Worm (Caenorhabditis elegans) whole organism, L3 larva: ENCODE measurements around the gene F17C11.13.

Experiments used
- R02D3.7 ChIP-seq: fragments of 150-350 bp; optimal IDR thresholded peaks from 2 replicates; lab custom pipeline; 2014; ENCODE audit warnings: missing biosample characterization, missing genetic modification characterization
- ZK546.5 ChIP-seq: sonication (generic microtip); optimal IDR thresholded peaks from 2 replicates; lab custom pipeline; 2017; ENCODE audit warnings: missing biosample characterization, missing genetic modification characterization
- ama-1 ChIP-seq: fragments of 150-350 bp; optimal IDR thresholded peaks from 2 replicates; lab custom pipeline; 2018
- ceh-28 ChIP-seq: fragments of 150-350 bp; optimal IDR thresholded peaks from 2 replicates; lab custom pipeline; 2014; ENCODE audit warnings: missing biosample characterization, missing genetic modification reagents, missing genetic modification characterization
- ceh-9 ChIP-seq: sonication (generic microtip); optimal IDR thresholded peaks from 2 replicates; lab custom pipeline; 2018; ENCODE audit warnings: missing biosample characterization, missing genetic modification characterization
- daf-12 ChIP-seq: fragments of 150-350 bp; optimal IDR thresholded peaks from 2 replicates; lab custom pipeline; 2014; ENCODE audit warnings: missing biosample characterization, missing genetic modification reagents, missing genetic modification characterization
- egl-27 ChIP-seq: sonication (generic microtip); optimal IDR thresholded peaks from 4 replicates; lab custom pipeline; 2017; ENCODE audit warnings: missing biosample characterization, missing genetic modification reagents, missing genetic modification characterization
- elt-1 ChIP-seq: fragments of 150-350 bp; optimal IDR thresholded peaks from 2 replicates; lab custom pipeline; 2014; ENCODE audit warnings: missing biosample characterization, missing genetic modification characterization
- elt-2 ChIP-seq: sonication (generic microtip); optimal IDR thresholded peaks from 2 replicates; lab custom pipeline; 2016; ENCODE audit warnings: missing genetic modification reagents, mild to moderate bottlenecking, missing genetic modification characterization, missing compliant biosample characterization
- fkh-10 ChIP-seq: sonication (generic microtip); optimal IDR thresholded peaks from 2 replicates; lab custom pipeline; 2017; ENCODE audit warnings: missing biosample characterization, missing genetic modification reagents, missing genetic modification characterization
- fkh-2 ChIP-seq: fragments of 150-350 bp; optimal IDR thresholded peaks from 2 replicates; lab custom pipeline; 2014; ENCODE audit warnings: missing biosample characterization, missing genetic modification reagents, missing genetic modification characterization
- fos-1 ChIP-seq: fragments of 150-350 bp; optimal IDR thresholded peaks from 2 replicates; lab custom pipeline; 2014; ENCODE audit warnings: missing biosample characterization, missing genetic modification characterization
- hmg-11 ChIP-seq: sonication (generic microtip); optimal IDR thresholded peaks from 2 replicates; lab custom pipeline; 2016; ENCODE audit warnings: missing genetic modification characterization, missing compliant biosample characterization
- jun-1 ChIP-seq: fragments of 150-350 bp; optimal IDR thresholded peaks from 2 replicates; lab custom pipeline; 2014; ENCODE audit warnings: missing biosample characterization, missing genetic modification reagents, missing genetic modification characterization
- lin-15B ChIP-seq: fragments of 150-350 bp; optimal IDR thresholded peaks from 2 replicates; lab custom pipeline; 2014; ENCODE audit warnings: missing biosample characterization, missing genetic modification characterization
- lin-39 ChIP-seq: fragments of 150-350 bp; optimal IDR thresholded peaks from 2 replicates; lab custom pipeline; 2018; ENCODE audit warnings: missing biosample characterization, missing genetic modification reagents, missing genetic modification characterization
- lsy-12 ChIP-seq: sonication (generic microtip); optimal IDR thresholded peaks from 2 replicates; lab custom pipeline; 2016; ENCODE audit warnings: mild to moderate bottlenecking, missing genetic modification characterization, missing compliant biosample characterization
- mdl-1 ChIP-seq: fragments of 150-350 bp; optimal IDR thresholded peaks from 2 replicates; lab custom pipeline; 2014; ENCODE audit warnings: missing biosample characterization, missing genetic modification characterization
- nfya-1 ChIP-seq: sonication (generic microtip); optimal IDR thresholded peaks from 2 replicates; lab custom pipeline; 2017; ENCODE audit warnings: missing genetic modification characterization, mild to moderate bottlenecking, missing compliant biosample characterization, antibody characterized with exemption, moderate library complexity; ENCODE audit not compliant: insufficient read depth
- nhr-11 ChIP-seq: fragments of 150-350 bp; optimal IDR thresholded peaks from 2 replicates; lab custom pipeline; 2014; ENCODE audit warnings: missing biosample characterization, missing genetic modification characterization
- nhr-12 ChIP-seq: fragments of 150-350 bp; optimal IDR thresholded peaks from 2 replicates; lab custom pipeline; 2014; ENCODE audit warnings: missing biosample characterization, missing genetic modification characterization
- nhr-23 ChIP-seq: fragments of 150-350 bp; optimal IDR thresholded peaks from 2 replicates; lab custom pipeline; 2014; ENCODE audit warnings: missing biosample characterization, missing genetic modification reagents, missing genetic modification characterization
- nhr-237 ChIP-seq: fragments of 150-350 bp; optimal IDR thresholded peaks from 2 replicates; lab custom pipeline; 2014; ENCODE audit warnings: missing biosample characterization, missing genetic modification characterization
- nhr-25 ChIP-seq: sonication (generic microtip); optimal IDR thresholded peaks from 2 replicates; lab custom pipeline; 2017; ENCODE audit warnings: missing biosample characterization, missing genetic modification characterization
- nhr-43 ChIP-seq: sonication (generic microtip); optimal IDR thresholded peaks from 2 replicates; lab custom pipeline; 2016; ENCODE audit warnings: mild to moderate bottlenecking, missing genetic modification characterization, missing compliant biosample characterization; ENCODE audit not compliant: poor library complexity, severe bottlenecking
- nhr-67 ChIP-seq: fragments of 150-350 bp; optimal IDR thresholded peaks from 2 replicates; lab custom pipeline; 2014; ENCODE audit warnings: missing biosample characterization, missing genetic modification characterization
- nhr-76 ChIP-seq: fragments of 150-350 bp; sonication (generic microtip); optimal IDR thresholded peaks from 5 replicates; lab custom pipeline; 2014; ENCODE audit warnings: missing biosample characterization, missing genetic modification characterization
- nhr-77 ChIP-seq: fragments of 150-350 bp; optimal IDR thresholded peaks from 2 replicates; lab custom pipeline; 2014; ENCODE audit warnings: missing biosample characterization, missing genetic modification characterization
- pha-4 ChIP-seq: fragments of 150-350 bp; optimal IDR thresholded peaks from 2 replicates; lab custom pipeline; 2014; ENCODE audit warnings: missing biosample characterization, missing genetic modification reagents, missing genetic modification characterization
- pqm-1 ChIP-seq: fragments of 150-350 bp; optimal IDR thresholded peaks from 2 replicates; lab custom pipeline; 2017; ENCODE audit warnings: missing biosample characterization, missing genetic modification characterization, inconsistent platforms
- skn-1 ChIP-seq: fragments of 150-350 bp; optimal IDR thresholded peaks from 2 replicates; lab custom pipeline; 2014; ENCODE audit warnings: missing biosample characterization, missing genetic modification characterization
- snpc-4 ChIP-seq: fragments of 150-350 bp; optimal IDR thresholded peaks from 2 replicates; lab custom pipeline; 2014; ENCODE audit warnings: missing biosample characterization, missing genetic modification characterization
- tbx-2 ChIP-seq: sonication (generic microtip); optimal IDR thresholded peaks from 2 replicates; lab custom pipeline; 2016; ENCODE audit warnings: mild to moderate bottlenecking, missing genetic modification characterization, missing compliant biosample characterization
- unc-62 ChIP-seq: fragments of 150-350 bp; sonication (generic microtip); optimal IDR thresholded peaks from 4 replicates; lab custom pipeline; 2014; ENCODE audit warnings: missing biosample characterization, missing genetic modification reagents, missing genetic modification characterization
- zag-1 ChIP-seq: fragments of 150-350 bp; optimal IDR thresholded peaks from 2 replicates; lab custom pipeline; 2014; ENCODE audit warnings: missing biosample characterization, missing genetic modification characterization
- ztf-11 ChIP-seq: fragments of 150-350 bp; optimal IDR thresholded peaks from 2 replicates; lab custom pipeline; 2014; ENCODE audit warnings: missing biosample characterization, missing genetic modification characterization
- ztf-4 ChIP-seq: fragments of 150-350 bp; optimal IDR thresholded peaks from 2 replicates; lab custom pipeline; 2014; ENCODE audit warnings: missing biosample characterization, missing genetic modification characterization

Gene F17C11.13

DNA sequence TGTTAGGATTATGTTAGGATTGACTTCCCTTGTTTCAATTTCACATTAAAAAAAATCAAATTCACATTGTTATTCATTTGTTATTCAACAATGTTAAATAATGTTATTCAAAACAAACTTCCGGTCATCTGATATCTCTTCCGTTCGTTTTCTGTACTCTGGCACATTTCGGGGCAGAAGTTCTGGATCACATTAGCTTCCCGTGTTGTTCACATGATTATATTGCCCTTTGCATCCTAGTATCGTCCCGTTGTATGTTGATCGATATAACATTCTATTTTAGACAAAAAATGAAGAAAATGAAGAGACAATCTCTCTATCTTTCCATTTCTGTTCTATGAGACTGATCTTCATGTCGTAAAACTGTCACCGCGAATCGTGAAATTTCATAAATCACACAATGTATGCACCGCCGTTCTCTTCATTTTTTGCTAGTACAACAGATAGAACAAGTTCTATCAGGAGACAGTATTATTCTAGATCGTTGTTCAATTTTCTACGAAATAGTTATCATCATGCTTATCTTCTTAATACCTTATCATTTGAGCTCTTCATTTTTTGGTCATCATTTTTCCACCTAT, 15.6 kb upstream of the F17C11.13 start:
- TF ChIP-seq lsy-12 (tag; lab: Kevin White, UChicago) (no peak), nhr-25 (tag; lab: Kevin White, UChicago) (peak; percentile 8), nhr-23 (tag; lab: Kevin White, UChicago) (peak; percentile 36), nhr-43 (tag; lab: Kevin White, UChicago) (peak; percentile 85), fos-1 (tag; lab: Kevin White, UChicago) (peak; percentile 20)

DNA sequence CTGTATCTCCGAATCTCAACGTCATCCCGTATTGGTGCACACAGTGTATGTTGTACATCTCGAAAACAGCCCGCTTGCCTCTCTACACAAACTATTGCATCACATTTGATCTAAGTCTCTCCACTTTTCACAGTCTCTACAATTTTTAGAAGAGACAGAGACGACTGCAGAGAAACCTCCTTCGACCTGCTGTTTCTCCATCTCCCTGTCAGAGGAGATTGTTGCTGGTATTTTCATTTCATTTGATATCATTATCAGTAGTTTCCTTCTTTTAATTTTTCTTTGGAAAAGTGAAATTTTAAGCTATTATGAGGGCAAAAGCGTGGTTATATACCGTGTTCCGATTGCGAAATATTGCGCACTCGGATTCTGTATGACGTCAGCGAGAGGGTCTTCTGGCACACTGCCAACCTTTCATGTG, 15.1 kb upstream of the F17C11.13 start:
- TF ChIP-seq daf-12 (tag; lab: Kevin White, UChicago): no peak
- peak; percentile 26 for TF ChIP-seq R02D3.7 (tag; lab: Kevin White, UChicago)
- no peak for TF ChIP-seq fkh-2 (tag; lab: Kevin White, UChicago)
- TF ChIP-seq snpc-4 (tag; lab: Kevin White, UChicago): peak; percentile 39
- TF ChIP-seq pqm-1: peak; percentile 88
- no peak for TF ChIP-seq ZK546.5 (tag; lab: Kevin White, UChicago)
- no peak for TF ChIP-seq nhr-237 (tag; lab: Kevin White, UChicago)
- TF ChIP-seq nhr-67 (tag; lab: Kevin White, UChicago): no peak
- peak; percentile 44 for TF ChIP-seq jun-1 (tag; lab: Kevin White, UChicago)
- peak; percentile 60 for TF ChIP-seq nhr-23 (tag; lab: Kevin White, UChicago)
- peak; percentile 58 for TF ChIP-seq elt-1 (tag; lab: Kevin White, UChicago)
- peak; percentile 94 for TF ChIP-seq elt-2 (tag; lab: Kevin White, UChicago)
- peak; percentile 44 for TF ChIP-seq nhr-43 (tag; lab: Kevin White, UChicago)
- TF ChIP-seq nhr-11 (tag; lab: Kevin White, UChicago): no peak
- peak; percentile 32 for TF ChIP-seq fkh-10 (GFP tag; lab: Kevin White, UChicago)
- TF ChIP-seq zag-1 (tag; lab: Kevin White, UChicago): no peak
- peak; percentile 39 for TF ChIP-seq skn-1 (tag; lab: Kevin White, UChicago)
- TF ChIP-seq ztf-11 (tag; lab: Kevin White, UChicago): no peak
- TF ChIP-seq pha-4 (tag; lab: Kevin White, UChicago): peak; percentile 60
- no peak for TF ChIP-seq nhr-12 (tag; lab: Kevin White, UChicago)
- peak; percentile 36 for TF ChIP-seq unc-62 (GFP tag; lab: Kevin White, UChicago)
- peak; percentile 70 for TF ChIP-seq hmg-11 (tag; lab: Kevin White, UChicago)
- peak; percentile 31 for TF ChIP-seq egl-27 (tag; lab: Kevin White, UChicago)
- peak; percentile 75 for TF ChIP-seq ama-1 (lab: Kevin White, UChicago)
- TF ChIP-seq nhr-25 (tag; lab: Kevin White, UChicago): peak; percentile 19
- peak; percentile 20 for TF ChIP-seq nhr-76
- no peak for TF ChIP-seq fos-1 (tag; lab: Kevin White, UChicago)
- no peak for TF ChIP-seq tbx-2
- TF ChIP-seq nfya-1 (tag; lab: Kevin White, UChicago): peak; percentile 76
- TF ChIP-seq lin-15B (tag; lab: Kevin White, UChicago): peak; percentile 35
- TF ChIP-seq ztf-4 (tag; lab: Kevin White, UChicago): no peak
- peak; percentile 50 for TF ChIP-seq ceh-28 (tag; lab: Kevin White, UChicago)
- no peak for TF ChIP-seq lin-39 (tag; lab: Kevin White, UChicago)

DNA sequence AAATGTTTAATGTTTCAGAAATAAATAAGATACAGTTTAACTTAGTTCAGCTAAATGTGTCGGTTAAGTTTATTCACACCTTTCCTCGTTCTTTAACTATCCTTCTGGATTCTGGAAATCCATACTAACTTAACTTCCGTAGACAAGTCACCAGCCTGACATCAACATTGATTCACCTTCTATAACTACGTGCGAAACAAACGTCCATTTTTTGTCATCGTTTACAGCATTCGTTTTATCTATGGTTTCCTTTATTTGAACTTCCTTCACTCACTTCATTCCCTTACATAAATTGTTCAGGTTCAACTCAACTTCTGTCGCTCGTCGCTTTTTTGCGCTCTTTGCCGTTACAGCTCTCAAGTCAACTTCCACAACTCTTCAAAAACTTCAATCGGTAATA, 14.6 kb upstream of the F17C11.13 start, which contains the start of gene F17C11.26:
Gene F17C11.26, plus strand, starts transcription at position 301 of the 400 bp plus-strand sequence.
- TF ChIP-seq ztf-4 (tag; lab: Kevin White, UChicago): no peak
- no peak for TF ChIP-seq nhr-76
- no peak for TF ChIP-seq nhr-67 (tag; lab: Kevin White, UChicago)
- no peak for TF ChIP-seq nhr-77 (tag; lab: Kevin White, UChicago)
- TF ChIP-seq elt-1 (tag; lab: Kevin White, UChicago): no peak
- TF ChIP-seq ceh-9 (tag; lab: Kevin White, UChicago): no peak
- no peak for TF ChIP-seq ama-1 (lab: Kevin White, UChicago)
- TF ChIP-seq mdl-1 (tag; lab: Kevin White, UChicago): no peak
- TF ChIP-seq fos-1 (tag; lab: Kevin White, UChicago): no peak
- no peak for TF ChIP-seq jun-1 (tag; lab: Kevin White, UChicago)
